Worm (Caenorhabditis elegans): ENCODE data around the gene C33D9.8.

The C33D9.8 gene

ce11 chrIV:8786654-8787053 lies at the start of gene C33D9.8:
Gene C33D9.8, minus strand, starts transcription at chrIV:8786752.
- TF ChIP-seq pha-4 (tag; optimal IDR thresholded peaks at IDR 0.05): peak; percentile 30
- TF ChIP-seq nhr-43 (tag; optimal IDR thresholded peaks at IDR 0.05; ENCODE audit: poor library complexity, severe bottlenecking): no peak
- TF ChIP-seq nhr-23 (tag; optimal IDR thresholded peaks at IDR 0.05): no peak
- no peak for TF ChIP-seq mml-1 (tag; optimal IDR thresholded peaks at IDR 0.05)
- TF ChIP-seq nhr-11 (tag; optimal IDR thresholded peaks at IDR 0.05): no peak
- no peak for TF ChIP-seq ceh-28 (tag; optimal IDR thresholded peaks at IDR 0.05)
- no peak for TF ChIP-seq pqm-1 (tag; optimal IDR thresholded peaks at IDR 0.05)
- TF ChIP-seq nhr-25 (tag; optimal IDR thresholded peaks at IDR 0.05): no peak
- TF ChIP-seq nfya-1 (tag; optimal IDR thresholded peaks at IDR 0.05; ENCODE audit: insufficient read depth): peak; percentile 7
- no peak for TF ChIP-seq nhr-76 (tag; optimal IDR thresholded peaks at IDR 0.05)

- TF ChIP-seq lin-15B (tag; optimal IDR thresholded peaks at IDR 0.05) (peak; percentile 1), ztf-11 (tag; optimal IDR thresholded peaks at IDR 0.05) (no peak), pha-4 (tag; optimal IDR thresholded peaks at IDR 0.05) (peak; percentile 89), R02D3.7 (tag; optimal IDR thresholded peaks at IDR 0.05) (peak; percentile 7), nhr-23 (tag; optimal IDR thresholded peaks at IDR 0.05) (peak; percentile 21), ceh-28 (tag; optimal IDR thresholded peaks at IDR 0.05) (peak; percentile 38), pqm-1 (tag; optimal IDR thresholded peaks at IDR 0.05) (peak; percentile 88), nhr-12 (tag; optimal IDR thresholded peaks at IDR 0.05) (no peak), nhr-25 (tag; optimal IDR thresholded peaks at IDR 0.05) (peak; percentile 66), elt-2 (tag; optimal IDR thresholded peaks at IDR 0.05) (peak; percentile 45)
Observed at ce11 chrIV:8830591-8830990, 44.0 kb upstream of the C33D9.8 start, which contains the start of gene T28C6.8. Gene T28C6.8, minus strand, starts transcription at chrIV:8830727.

- no peak for TF ChIP-seq unc-62 (GFP tag; optimal IDR thresholded peaks at IDR 0.05)
- no peak for TF ChIP-seq elt-3 (tag; optimal IDR thresholded peaks at IDR 0.05)
- TF ChIP-seq ZK546.5 (tag; optimal IDR thresholded peaks at IDR 0.05): no peak
- TF ChIP-seq ceh-82 (tag; optimal IDR thresholded peaks at IDR 0.05): no peak
- TF ChIP-seq nhr-67 (tag; optimal IDR thresholded peaks at IDR 0.05): no peak
- TF ChIP-seq pqm-1 (tag; optimal IDR thresholded peaks at IDR 0.05): no peak
Observed at ce11 chrIV:8827500-8827899, 40.9 kb upstream of the C33D9.8 start, which contains the start of gene T28C6.7. Gene T28C6.7, plus strand, starts transcription at chrIV:8827800.

- TF ChIP-seq hmg-11 (tag; optimal IDR thresholded peaks at IDR 0.05) (peak; percentile 65), nhr-76 (tag; optimal IDR thresholded peaks at IDR 0.05) (no peak), nfya-1 (tag; optimal IDR thresholded peaks at IDR 0.05; ENCODE audit: insufficient read depth) (peak; percentile 37), nhr-43 (tag; optimal IDR thresholded peaks at IDR 0.05; ENCODE audit: poor library complexity, severe bottlenecking) (no peak), ceh-28 (tag; optimal IDR thresholded peaks at IDR 0.05) (peak; percentile 22), pha-4 (tag; optimal IDR thresholded peaks at IDR 0.05) (peak; percentile 9), elt-2 (tag; optimal IDR thresholded peaks at IDR 0.05) (no peak), elt-3 (tag; optimal IDR thresholded peaks at IDR 0.05) (no peak), lin-15B (tag; optimal IDR thresholded peaks at IDR 0.05) (peak; percentile 19), jun-1 (tag; optimal IDR thresholded peaks at IDR 0.05) (peak; percentile 7), nhr-25 (tag; optimal IDR thresholded peaks at IDR 0.05) (peak; percentile 3), elt-1 (tag; optimal IDR thresholded peaks at IDR 0.05) (no peak)
Observed at ce11 chrIV:8826606-8827000, 40.1 kb upstream of the C33D9.8 start.

- TF ChIP-seq nhr-43 (tag; optimal IDR thresholded peaks at IDR 0.05; ENCODE audit: poor library complexity, severe bottlenecking) (peak; percentile 73), hmg-11 (tag; optimal IDR thresholded peaks at IDR 0.05) (no peak), aly-2 (tag; optimal IDR thresholded peaks at IDR 0.05) (peak; percentile 11), ceh-9 (tag; optimal IDR thresholded peaks at IDR 0.05) (no peak), ceh-28 (tag; optimal IDR thresholded peaks at IDR 0.05) (peak; percentile 37), nhr-25 (tag; optimal IDR thresholded peaks at IDR 0.05) (peak; percentile 58), nhr-76 (tag; optimal IDR thresholded peaks at IDR 0.05) (no peak), R02D3.7 (tag; optimal IDR thresholded peaks at IDR 0.05) (peak; percentile 49), nhr-67 (tag; optimal IDR thresholded peaks at IDR 0.05) (no peak), nhr-237 (tag; optimal IDR thresholded peaks at IDR 0.05) (no peak), ama-1 (optimal IDR thresholded peaks at IDR 0.05) (no peak), elt-1 (tag; optimal IDR thresholded peaks at IDR 0.05) (peak; percentile 9), elt-2 (tag; optimal IDR thresholded peaks at IDR 0.05) (no peak), nhr-23 (tag; optimal IDR thresholded peaks at IDR 0.05) (peak; percentile 31), ceh-82 (tag; optimal IDR thresholded peaks at IDR 0.05) (peak; percentile 70), egl-27 (tag; optimal IDR thresholded peaks at IDR 0.05) (no peak), nhr-77 (tag; optimal IDR thresholded peaks at IDR 0.05) (peak; percentile 56), lsy-12 (tag; optimal IDR thresholded peaks at IDR 0.05) (peak; percentile 6)
Observed at ce11 chrIV:8825997-8826605, 39.5 kb upstream of the C33D9.8 start.
